Worm (Caenorhabditis elegans) whole organism, midembryonic: Measurements from ENCODE around the gene lact-7.

Source experiments
- T22C8.4 ChIP-seq: fragments of 200-800 bp; sonication (Bioruptor generic); IDR thresholded peaks from 2 replicates; pipeline ENCODE4 v1.3.6; 2022; ENCODE audit warnings: missing genetic modification characterization, missing compliant biosample characterization
- cog-1 ChIP-seq: sonication (generic microtip); optimal IDR thresholded peaks from 2 replicates; lab custom pipeline; 2016; ENCODE audit warnings: missing genetic modification characterization, missing compliant biosample characterization
- flt-1 ChIP-seq: fragments of 200-800 bp; sonication (Bioruptor generic); IDR thresholded peaks from 2 replicates; pipeline ENCODE4 v1.3.6; 2022; ENCODE audit warnings: missing genetic modification characterization, missing compliant biosample characterization
- klf-2 ChIP-seq: fragments of 200-800 bp; sonication (Bioruptor generic); conservative IDR thresholded peaks from 2 replicates; pipeline ENCODE4 v1.3.6; 2022; ENCODE audit warnings: missing genetic modification reagents, missing genetic modification characterization, missing compliant biosample characterization
- med-1 ChIP-seq: sonication (generic microtip); optimal IDR thresholded peaks from 2 replicates; lab custom pipeline; 2017; ENCODE audit warnings: missing genetic modification characterization, mild to moderate bottlenecking, missing compliant biosample characterization, antibody characterized with exemption, missing genetic modification reagents; ENCODE audit not compliant: insufficient read depth
- ref-1 ChIP-seq: fragments of 200-800 bp; sonication (Bioruptor generic); conservative IDR thresholded peaks from 2 replicates; pipeline ENCODE4 v1.3.6; 2022; ENCODE audit warnings: missing genetic modification reagents, missing genetic modification characterization, missing compliant biosample characterization
- tab-1 ChIP-seq: fragments of 200-800 bp; sonication (Bioruptor generic); IDR thresholded peaks from 2 replicates; pipeline ENCODE4 v1.3.6; 2022; ENCODE audit warnings: missing genetic modification characterization, missing compliant biosample characterization
- ztf-23 ChIP-seq: fragments of 200-800 bp; sonication (Bioruptor generic); IDR thresholded peaks from 2 replicates; pipeline ENCODE4 v1.3.6; 2022; ENCODE audit warnings: missing genetic modification reagents, missing genetic modification characterization, missing compliant biosample characterization
- ztf-29 ChIP-seq: fragments of 200-800 bp; sonication (Bioruptor generic); IDR thresholded peaks from 2 replicates; pipeline ENCODE4 v1.3.6; 2022; ENCODE audit warnings: missing genetic modification reagents, missing genetic modification characterization, missing compliant biosample characterization

lact-7 gene

DNA sequence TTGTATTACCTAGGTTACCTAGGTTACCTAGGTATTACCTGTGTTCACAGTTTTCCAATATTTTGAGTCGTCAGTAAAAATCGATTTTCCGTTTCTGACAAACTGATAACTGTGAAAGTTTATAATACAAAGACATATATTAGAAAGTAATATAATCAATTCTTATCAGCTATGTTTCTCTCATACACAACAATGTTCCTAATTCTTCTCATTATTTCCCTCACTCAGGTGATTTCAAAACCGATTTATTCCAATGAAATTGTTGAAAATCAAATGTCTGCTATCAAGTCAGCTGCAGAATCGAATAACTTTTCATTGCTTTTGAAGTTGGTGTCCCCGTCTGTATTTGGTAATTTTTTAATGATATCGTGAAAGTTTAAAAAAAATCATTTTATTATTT lies 45.1 kb downstream of the lact-7 start, which contains the start of gene C34E11.4:
TSS of gene C34E11.4 (plus strand) at position 154 of the 400 bp plus-strand sequence.
- no peak for TF ChIP-seq cog-1
- TF ChIP-seq flt-1 (GFP tag; lab: Robert Waterston, UW) = no peak
- TF ChIP-seq med-1 (GFP tag; lab: Kevin White, UChicago) = no peak
- no peak for TF ChIP-seq klf-2 (GFP tag; lab: Robert Waterston, UW)
- TF ChIP-seq T22C8.4 (GFP tag; lab: Robert Waterston, UW) = no peak
- TF ChIP-seq tab-1 (GFP tag; lab: Robert Waterston, UW) = no peak
- no peak for TF ChIP-seq ztf-23 (GFP tag; lab: Robert Waterston, UW)
- no peak for TF ChIP-seq ztf-29 (GFP tag; lab: Robert Waterston, UW)
- no peak for TF ChIP-seq ref-1 (GFP tag; lab: Robert Waterston, UW)

- TF ChIP-seq tab-1 (GFP tag; lab: Robert Waterston, UW) (no peak), med-1 (GFP tag; lab: Kevin White, UChicago) (no peak), ztf-29 (GFP tag; lab: Robert Waterston, UW) (no peak), cog-1 (no peak), flt-1 (GFP tag; lab: Robert Waterston, UW) (no peak), ref-1 (GFP tag; lab: Robert Waterston, UW) (no peak), ztf-23 (GFP tag; lab: Robert Waterston, UW) (no peak)
Measured at ce11 chrX:11806175-11806853, 47.4 kb downstream of the lact-7 start.
